Worm (Caenorhabditis elegans): ENCODE data around the gene fkh-3.

DNA sequence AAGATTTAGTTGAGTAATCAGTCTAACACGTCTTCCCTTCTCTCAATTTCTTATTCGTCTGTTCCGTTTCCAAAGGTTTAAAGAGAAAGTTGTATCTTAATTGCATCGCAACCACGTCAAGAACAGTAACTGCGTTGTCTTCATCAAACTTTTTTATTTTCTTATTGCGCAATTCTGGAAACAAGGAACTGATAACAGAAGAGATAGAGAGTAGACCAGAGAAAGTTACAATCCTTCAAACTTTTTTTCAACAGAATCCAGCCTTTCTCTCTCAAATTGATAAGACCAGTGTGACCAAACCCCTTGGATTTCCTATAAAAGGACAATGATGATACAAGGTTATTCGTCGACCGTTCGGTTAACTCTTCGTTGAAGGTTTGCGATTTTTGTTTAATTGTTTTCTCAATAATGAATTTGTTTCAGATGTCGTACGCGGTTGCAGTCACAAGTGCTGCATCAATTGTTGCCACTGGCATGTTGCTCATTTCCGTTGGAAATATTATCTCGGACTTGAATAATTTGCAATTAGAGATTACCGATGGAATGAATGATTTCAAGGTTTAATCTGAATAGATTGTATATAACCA lies 45.9 kb upstream of the fkh-3 start, which contains the start of gene col-184:
- no peak for TF ChIP-seq nhr-77 (tag; optimal IDR thresholded peaks at IDR 0.05)
- no peak for TF ChIP-seq crh-2 (tag; optimal IDR thresholded peaks at IDR 0.05)
- TF ChIP-seq elt-3 (tag; optimal IDR thresholded peaks at IDR 0.05), result no peak
- no peak for TF ChIP-seq ZK546.5 (tag; optimal IDR thresholded peaks at IDR 0.05)

Data from whole organism, L2 larva.